Fruit fly (Drosophila melanogaster) S2 (cell line): ENCODE data around the gene CG31021.
A peak's percentile ranks its signal among the peaks of the same experiment; 100 is the strongest.

Experiments
- CG8478 ChIP-seq: fragments of >200 bp; optimal IDR thresholded peaks from 2 replicates; lab custom pipeline; 2018
- CTCF ChIP-seq, 2 experiments: fragments of >200 bp; optimal IDR thresholded peaks; 2 replicates each; lab custom pipeline; 2018

The CG31021 gene

dm6 chr3R:30601440-30602256 is at the start of gene CG31021, which contains the start of gene CG2246:
Gene CG31021, plus strand, starts transcription at chr3R:30602206.
Gene CG2246, minus strand, starts transcription at chr3R:30601489.
- TF ChIP-seq CG8478 (lab: Kevin White, UChicago) (no peak), CTCF (optimal IDR thresholded peaks at IDR 0.05; lab: Kevin White, UChicago) (peak; percentile 66 to 72)

- TF ChIP-seq CTCF (optimal IDR thresholded peaks at IDR 0.05; lab: Kevin White, UChicago) (no peak), CG8478 (lab: Kevin White, UChicago) (no peak)
Measured at dm6 chr3R:30552548-30552947, 49.5 kb upstream of the CG31021 start.

dm6 chr3R:30560070-30560469 is 41.9 kb upstream of the CG31021 start, which contains the start of gene CG34155:
Gene CG34155, minus strand, starts transcription at chr3R:30560199.
- TF ChIP-seq CTCF (optimal IDR thresholded peaks at IDR 0.05; lab: Kevin White, UChicago) (no peak), CG8478 (lab: Kevin White, UChicago) (no peak)

- no peak for TF ChIP-seq CG8478 (lab: Kevin White, UChicago)
- TF ChIP-seq CTCF (optimal IDR thresholded peaks at IDR 0.05; lab: Kevin White, UChicago) = no peak
Measured at dm6 chr3R:30561207-30561606, 40.8 kb upstream of the CG31021 start.

dm6 chr3R:30562733-30563259 is 39.2 kb upstream of the CG31021 start:
- no peak for TF ChIP-seq CTCF (optimal IDR thresholded peaks at IDR 0.05; lab: Kevin White, UChicago)

- TF ChIP-seq CG8478 (lab: Kevin White, UChicago) (no peak), CTCF (optimal IDR thresholded peaks at IDR 0.05; lab: Kevin White, UChicago) (no peak)
Measured at dm6 chr3R:30563260-30564080, 38.5 kb upstream of the CG31021 start.

dm6 chr3R:30564479-30564878 is 37.5 kb upstream of the CG31021 start:
- TF ChIP-seq CTCF (optimal IDR thresholded peaks at IDR 0.05; lab: Kevin White, UChicago) (no peak), CG8478 (lab: Kevin White, UChicago) (no peak)

- TF ChIP-seq CG8478 (lab: Kevin White, UChicago) (no peak), CTCF (optimal IDR thresholded peaks at IDR 0.05; lab: Kevin White, UChicago) (no peak)
Measured at dm6 chr3R:30566181-30566902, 35.7 kb upstream of the CG31021 start.

- TF ChIP-seq CG8478 (lab: Kevin White, UChicago) (no peak), CTCF (optimal IDR thresholded peaks at IDR 0.05; lab: Kevin White, UChicago) (no peak)
Measured at dm6 chr3R:30567215-30567614, 34.8 kb upstream of the CG31021 start.

dm6 chr3R:30570554-30571141 is 31.4 kb upstream of the CG31021 start:
- no peak for TF ChIP-seq CG8478 (lab: Kevin White, UChicago)
- TF ChIP-seq CTCF (optimal IDR thresholded peaks at IDR 0.05; lab: Kevin White, UChicago) = no peak

dm6 chr3R:30579129-30579528 is 22.9 kb upstream of the CG31021 start, which contains the start of gene CG9702:
Gene CG9702, plus strand, starts transcription at chr3R:30579429.
- TF ChIP-seq CTCF (optimal IDR thresholded peaks at IDR 0.05; lab: Kevin White, UChicago) (no peak), CG8478 (lab: Kevin White, UChicago) (no peak)

dm6 chr3R:30583542-30583941 is 18.5 kb upstream of the CG31021 start, which contains the start of gene Rpt6R:
Gene Rpt6R, minus strand, starts transcription at chr3R:30583697.
- TF ChIP-seq CTCF (optimal IDR thresholded peaks at IDR 0.05; lab: Kevin White, UChicago) (no peak), CG8478 (lab: Kevin White, UChicago) (no peak)

dm6 chr3R:30587196-30587753 is 14.7 kb upstream of the CG31021 start, which contains the start of gene CG9717:
Gene CG9717, minus strand, starts transcription at chr3R:30587302.
- TF ChIP-seq CG8478 (lab: Kevin White, UChicago) = no peak
- TF ChIP-seq CTCF (optimal IDR thresholded peaks at IDR 0.05; lab: Kevin White, UChicago) = no peak
